Worm (Caenorhabditis elegans): ENCODE data around the gene aat-7.

Gene aat-7

DNA sequence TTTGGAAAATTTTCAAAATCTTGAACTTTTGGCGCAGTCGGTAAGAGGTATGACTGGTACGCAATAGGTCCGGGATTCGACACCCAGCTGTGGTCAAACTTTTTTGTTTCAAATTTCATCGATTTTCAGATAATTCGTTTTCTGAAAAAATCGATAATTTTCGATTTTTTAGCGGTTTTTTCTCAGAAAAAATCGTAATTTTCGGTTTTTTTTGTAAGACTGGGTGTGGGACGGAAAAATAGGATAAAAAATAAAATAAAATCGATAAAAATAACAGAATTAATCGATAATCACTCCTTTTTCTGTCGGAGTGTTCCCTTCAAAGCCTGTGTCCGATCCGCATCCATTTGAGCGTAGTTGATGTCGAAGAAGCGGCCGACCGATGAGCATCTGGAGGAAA, 17.9 kb upstream of the aat-7 start:
- TF ChIP-seq tbx-2 (tag; optimal IDR thresholded peaks at IDR 0.05), result no peak
- TF ChIP-seq xbp-1 (tag; optimal IDR thresholded peaks at IDR 0.05), result no peak
- TF ChIP-seq nhr-71 (tag; optimal IDR thresholded peaks at IDR 0.05), result no peak
- TF ChIP-seq nhr-19 (GFP tag; conservative IDR thresholded peaks at IDR 0.05), result no peak
- no peak for TF ChIP-seq efl-1 (optimal IDR thresholded peaks at IDR 0.05)
- TF ChIP-seq efl-1 (GFP tag; optimal IDR thresholded peaks at IDR 0.05 in 1 of 2), result no peak
- no peak for TF ChIP-seq fkh-10 (GFP tag; optimal IDR thresholded peaks at IDR 0.05)
- no peak for TF ChIP-seq pag-3 (tag; optimal IDR thresholded peaks at IDR 0.05; ENCODE audit: borderline replicate concordance, insufficient read depth)
- TF ChIP-seq mab-9 (GFP tag; IDR thresholded peaks at IDR 0.05), result no peak
- TF ChIP-seq lir-3 (tag; optimal IDR thresholded peaks at IDR 0.05; ENCODE audit: poor library complexity), result no peak
- no peak for TF ChIP-seq aha-1 (tag; optimal IDR thresholded peaks at IDR 0.05)
- TF ChIP-seq C34B4.2 (tag; optimal IDR thresholded peaks at IDR 0.05), result no peak

DNA sequence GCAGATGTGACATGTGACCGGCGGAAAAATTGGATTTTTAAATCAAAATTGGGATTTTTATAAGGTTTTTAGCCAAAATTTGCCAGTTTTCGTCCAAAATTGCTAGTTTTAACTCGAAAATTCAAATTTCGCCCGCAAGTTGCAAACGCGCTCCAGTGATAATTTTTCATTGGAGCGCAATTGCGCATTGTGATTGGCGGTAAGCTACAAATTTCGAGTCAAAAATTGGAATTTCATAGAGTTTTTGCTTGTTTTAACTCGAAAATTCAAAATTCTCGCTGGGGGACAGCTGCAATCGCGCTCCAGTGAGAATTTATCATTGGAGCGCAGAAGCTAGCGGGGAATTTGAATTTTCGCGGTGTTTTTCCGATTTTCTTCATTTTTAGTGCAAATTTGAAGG, 17.3 kb upstream of the aat-7 start:
- no peak for TF ChIP-seq unc-62 (GFP tag; optimal IDR thresholded peaks at IDR 0.05)
- no peak for TF ChIP-seq pqm-1 (tag; optimal IDR thresholded peaks at IDR 0.05)
- TF ChIP-seq unc-130 (tag; optimal IDR thresholded peaks at IDR 0.05), result no peak
- no peak for TF ChIP-seq nhr-85 (tag)
- TF ChIP-seq hlh-4 (tag; optimal IDR thresholded peaks at IDR 0.05), result no peak
- no peak for TF ChIP-seq isw-1 (GFP tag; IDR thresholded peaks at IDR 0.05)
- TF ChIP-seq zag-1 (tag; optimal IDR thresholded peaks at IDR 0.05), result no peak
- TF ChIP-seq sptf-1 (tag; optimal IDR thresholded peaks at IDR 0.05), result no peak
- no peak for TF ChIP-seq nhr-20 (tag; optimal IDR thresholded peaks at IDR 0.05)
- no peak for TF ChIP-seq fkh-8 (tag; optimal IDR thresholded peaks at IDR 0.05)
- no peak for TF ChIP-seq hlh-17 (GFP tag; optimal IDR thresholded peaks at IDR 0.05; ENCODE audit: borderline replicate concordance)
- no peak for TF ChIP-seq lin-13 (GFP tag; optimal IDR thresholded peaks at IDR 0.05)
- TF ChIP-seq grh-1 (GFP tag; IDR thresholded peaks at IDR 0.05), result no peak
- no peak for TF ChIP-seq zip-4 (GFP tag; optimal IDR thresholded peaks at IDR 0.05)

DNA sequence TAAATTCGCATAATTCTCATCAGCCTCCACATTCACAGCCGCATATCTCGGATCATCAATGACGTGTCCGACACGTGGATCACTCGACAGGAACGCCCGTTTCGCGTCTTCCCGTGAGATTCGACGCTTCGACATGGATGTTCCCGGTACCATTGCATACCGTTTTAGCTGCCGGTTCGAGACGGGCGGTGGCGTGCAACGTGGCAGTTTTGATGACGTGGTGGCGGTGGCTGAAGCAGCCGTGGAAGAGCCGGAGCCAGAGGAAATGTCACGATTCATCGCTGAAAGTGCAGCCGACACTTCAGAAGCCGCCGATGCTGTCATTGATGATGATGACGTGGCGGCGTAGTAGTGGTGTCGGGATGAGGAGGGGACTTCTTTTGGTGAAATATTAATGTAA, 15.1 kb upstream of the aat-7 start:
- TF ChIP-seq ztf-11 (tag; optimal IDR thresholded peaks at IDR 0.05) (peak in 1 of 2 experiments; percentile 0), jun-1 (tag; optimal IDR thresholded peaks at IDR 0.05) (no peak)

DNA sequence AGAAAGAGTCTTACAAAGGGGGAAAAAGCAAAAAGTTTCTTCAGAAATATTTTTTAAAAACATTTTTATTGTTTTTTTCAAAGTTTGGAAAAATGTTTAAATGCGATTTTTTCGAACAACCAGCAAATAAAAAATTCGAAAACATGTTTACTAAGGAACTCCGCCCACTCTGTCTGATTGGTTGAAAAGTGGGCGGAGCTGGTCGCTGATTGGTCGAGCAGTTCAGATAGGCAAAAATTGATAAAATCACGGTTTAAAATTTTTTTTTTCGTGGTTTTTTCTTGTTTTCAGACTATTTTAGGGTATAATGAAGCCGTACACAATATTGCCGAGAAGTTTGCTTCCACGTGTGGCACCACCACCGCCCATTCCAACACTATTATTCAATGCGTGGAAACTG, 14.5 kb upstream of the aat-7 start:
- TF ChIP-seq unc-130 (tag; optimal IDR thresholded peaks at IDR 0.05), result no peak
- no peak for TF ChIP-seq nhr-28 (tag; optimal IDR thresholded peaks at IDR 0.05)
- TF ChIP-seq lsy-2 (tag; optimal IDR thresholded peaks at IDR 0.05), result no peak
- TF ChIP-seq pag-3 (tag; optimal IDR thresholded peaks at IDR 0.05; ENCODE audit: borderline replicate concordance, insufficient read depth), result no peak
- no peak for TF ChIP-seq fkh-4 (tag; optimal IDR thresholded peaks at IDR 0.05; ENCODE audit: borderline replicate concordance)
- no peak for TF ChIP-seq lin-13 (GFP tag; optimal IDR thresholded peaks at IDR 0.05)
- TF ChIP-seq nhr-85 (tag), result peak; percentile 52
- no peak for TF ChIP-seq sox-4 (tag; optimal IDR thresholded peaks at IDR 0.05)

DNA sequence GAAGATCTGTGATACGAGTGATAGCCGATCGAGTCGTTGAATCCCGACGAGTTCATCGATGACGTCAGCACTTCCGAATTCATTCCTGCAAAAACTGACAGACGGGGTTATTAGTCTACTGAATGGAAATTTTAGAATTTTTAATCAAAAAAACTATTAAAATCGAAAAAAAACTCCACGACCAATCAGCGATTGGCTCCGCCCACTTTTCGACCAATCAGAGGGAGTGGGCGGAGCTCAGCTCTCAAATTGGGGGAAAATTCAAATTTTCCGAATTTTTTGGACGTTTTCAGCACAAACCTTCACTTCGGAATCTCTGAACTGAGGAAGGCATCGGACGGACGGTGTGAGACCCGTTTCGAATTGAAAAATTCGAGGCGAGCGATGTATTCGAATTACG, 13.7 kb upstream of the aat-7 start:
- TF ChIP-seq efl-1 (optimal IDR thresholded peaks at IDR 0.05) (no peak), efl-1 (GFP tag; optimal IDR thresholded peaks at IDR 0.05 in 1 of 2) (peak in 1 of 2 experiments; percentile 18), ceh-90 (tag; optimal IDR thresholded peaks at IDR 0.05) (no peak)

DNA sequence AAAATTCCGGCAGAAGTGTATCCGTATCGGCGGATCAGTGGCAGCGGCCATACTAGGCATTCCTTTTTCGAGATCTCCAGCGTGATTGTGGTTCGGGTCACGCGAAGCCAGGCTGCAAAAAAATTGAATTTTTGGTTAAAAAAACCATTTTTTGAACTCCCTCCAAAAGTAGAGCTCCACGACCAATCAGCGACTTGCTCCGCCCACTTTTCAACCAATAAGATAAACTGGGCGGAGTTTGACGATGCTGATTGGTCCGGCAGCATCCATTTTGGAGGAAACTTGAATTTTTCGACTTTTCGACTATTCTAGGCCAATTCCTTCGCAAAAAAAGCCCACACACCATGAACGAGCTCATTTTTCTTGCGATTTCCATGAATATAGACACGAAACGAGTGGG, 12.2 kb upstream of the aat-7 start:
- TF ChIP-seq nhr-85 (tag) (peak; percentile 14), ceh-8 (GFP tag; optimal IDR thresholded peaks at IDR 0.05) (no peak)

All from whole organism, L1 larva.